Worm (Caenorhabditis elegans): ENCODE results near the gene tag-297.

DNA sequence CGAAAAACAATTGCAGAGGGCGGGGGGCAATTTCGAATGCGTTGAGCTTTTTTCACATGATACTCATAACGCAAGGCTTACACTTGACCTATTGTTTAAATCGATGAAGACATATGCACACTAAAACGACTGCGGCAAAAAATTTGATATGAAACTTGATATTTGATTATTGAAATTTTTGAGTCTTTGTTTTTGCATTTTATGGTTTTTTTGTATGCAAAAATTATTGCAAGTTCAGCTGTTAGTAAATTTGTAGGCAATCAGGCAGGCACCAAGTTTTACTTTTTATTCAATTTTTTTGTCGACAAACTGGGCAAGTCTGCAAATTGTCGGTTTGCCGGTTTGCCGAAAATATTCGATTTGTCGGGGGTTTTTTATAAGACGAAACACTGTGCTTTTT is 21.3 kb upstream of the tag-297 start, which contains the start of gene arl-3:
- TF ChIP-seq flt-1 (GFP tag; IDR thresholded peaks at IDR 0.05): no peak
- no peak for TF ChIP-seq scrt-1 (GFP tag; IDR thresholded peaks at IDR 0.05)
- TF ChIP-seq aly-1 (tag; optimal IDR thresholded peaks at IDR 0.05): no peak
- TF ChIP-seq F13C5.2 (tag; optimal IDR thresholded peaks at IDR 0.05): no peak
- TF ChIP-seq hnd-1 (tag; optimal IDR thresholded peaks at IDR 0.05): no peak
- TF ChIP-seq ama-1 (optimal IDR thresholded peaks at IDR 0.05): no peak
